Fruit fly (Drosophila melanogaster) whole organism, embryonic: Measurements from ENCODE around the gene hiro.

Experiments used
- Antp ChIP-seq: fragments of 200-800 bp; sonication (Bioruptor generic); optimal IDR thresholded peaks from 3 replicates; lab custom pipeline; 2016; ENCODE audit warnings: missing biosample characterization, missing genetic modification characterization
- Bgb ChIP-seq: fragments of 200-800 bp; sonication (Bioruptor generic); IDR thresholded peaks from 2 replicates; pipeline ENCODE4 v1.3.6; 2022; ENCODE audit warnings: missing biosample characterization, missing genetic modification characterization; ENCODE audit not compliant: partially characterized antibody
- CG10147 ChIP-seq: fragments of 200-800 bp; sonication (Bioruptor generic); optimal IDR thresholded peaks from 2 replicates; lab custom pipeline; 2019; ENCODE audit warnings: missing biosample characterization, mild to moderate bottlenecking, missing genetic modification characterization, moderate library complexity
- CG10267 ChIP-seq: fragments of 200-800 bp; sonication (Bioruptor generic); optimal IDR thresholded peaks from 2 replicates; lab custom pipeline; 2018; ENCODE audit warnings: missing biosample characterization, mild to moderate bottlenecking, missing genetic modification characterization, moderate library complexity
- CG10274 ChIP-seq: fragments of 200-800 bp; sonication (Bioruptor generic); optimal IDR thresholded peaks from 3 replicates; lab custom pipeline; 2017; ENCODE audit warnings: missing biosample characterization, mild to moderate bottlenecking, missing genetic modification characterization
- CG10979 ChIP-seq: fragments of 200-800 bp; sonication (Bioruptor generic); optimal IDR thresholded peaks from 2 replicates; lab custom pipeline; 2018; ENCODE audit warnings: missing biosample characterization, mild to moderate bottlenecking, missing genetic modification characterization, moderate library complexity
- CG11398 ChIP-seq: fragments of 200-800 bp; sonication (Bioruptor generic); optimal IDR thresholded peaks from 2 replicates; lab custom pipeline; 2016; ENCODE audit warnings: missing biosample characterization, missing genetic modification characterization
- CG12391 ChIP-seq: fragments of 200-800 bp; sonication (Bioruptor generic); optimal IDR thresholded peaks from 3 replicates; lab custom pipeline; 2018; ENCODE audit warnings: missing biosample characterization, mild to moderate bottlenecking, missing genetic modification characterization, moderate library complexity
- CG12769 ChIP-seq: fragments of 200-800 bp; sonication (Bioruptor generic); optimal IDR thresholded peaks from 2 replicates; lab custom pipeline; 2019; ENCODE audit warnings: missing biosample characterization, mild to moderate bottlenecking, missing genetic modification characterization, moderate library complexity
- CG15011 ChIP-seq: fragments of 200-800 bp; sonication (Bioruptor generic); optimal IDR thresholded peaks from 3 replicates; lab custom pipeline; 2018; ENCODE audit warnings: missing biosample characterization, mild to moderate bottlenecking, missing genetic modification characterization
- CG17612 ChIP-seq: fragments of 200-800 bp; sonication (Bioruptor generic); IDR thresholded peaks from 2 replicates; pipeline ENCODE4 v1.3.6; 2022; ENCODE audit warnings: missing biosample characterization, missing genetic modification characterization
- CG2889 ChIP-seq: fragments of 200-800 bp; sonication (Bioruptor generic); IDR thresholded peaks from 3 replicates; pipeline ENCODE4 v1.3.6; 2022; ENCODE audit warnings: missing biosample characterization, missing genetic modification characterization
- CG31365 ChIP-seq: fragments of 200-800 bp; sonication (Bioruptor generic); optimal IDR thresholded peaks from 2 replicates; lab custom pipeline; 2018; ENCODE audit warnings: missing biosample characterization, mild to moderate bottlenecking, missing genetic modification characterization
- CG31388 ChIP-seq: fragments of 200-800 bp; sonication (Bioruptor generic); optimal IDR thresholded peaks from 2 replicates; lab custom pipeline; 2016; ENCODE audit warnings: missing biosample characterization, missing genetic modification characterization
- CG31441 ChIP-seq: fragments of 200-800 bp; sonication (Bioruptor generic); IDR thresholded peaks from 2 replicates; pipeline ENCODE4 v1.3.6; 2022; ENCODE audit warnings: missing biosample characterization, missing genetic modification characterization
- CG42726 ChIP-seq: fragments of 200-800 bp; sonication (Bioruptor generic); IDR thresholded peaks from 2 replicates; pipeline ENCODE4 v1.3.6; 2022; ENCODE audit warnings: missing biosample characterization, missing genetic modification characterization; ENCODE audit not compliant: partially characterized antibody
- CG6254 ChIP-seq: fragments of 200-800 bp; sonication (Bioruptor generic); optimal IDR thresholded peaks from 3 replicates; lab custom pipeline; 2017; ENCODE audit warnings: mild to moderate bottlenecking, missing biosample characterization, missing genetic modification reagents, missing genetic modification characterization
- CG8388 ChIP-seq: fragments of 200-800 bp; sonication (Bioruptor generic); optimal IDR thresholded peaks from 2 replicates; lab custom pipeline; 2019; ENCODE audit warnings: missing biosample characterization, mild to moderate bottlenecking, missing genetic modification characterization, moderate library complexity
- Gug ChIP-seq: fragments of 200-800 bp; sonication (Bioruptor generic); IDR thresholded peaks from 4 replicates; pipeline ENCODE4 v1.3.6; 2022; ENCODE audit warnings: missing biosample characterization, missing genetic modification characterization
- Hmr ChIP-seq: fragments of 200-800 bp; sonication (Bioruptor generic); optimal IDR thresholded peaks from 3 replicates; lab custom pipeline; 2017; ENCODE audit warnings: mild to moderate bottlenecking, missing biosample characterization, missing genetic modification reagents, missing genetic modification characterization
- MESR4 ChIP-seq: fragments of 200-800 bp; sonication (Bioruptor generic); optimal IDR thresholded peaks from 2 replicates; lab custom pipeline; 2018; ENCODE audit warnings: missing biosample characterization, mild to moderate bottlenecking, missing genetic modification characterization, moderate library complexity
- NC2β ChIP-seq: fragments of 200-800 bp; sonication (Bioruptor generic); optimal IDR thresholded peaks from 2 replicates; lab custom pipeline; 2016; ENCODE audit warnings: missing biosample characterization, missing genetic modification characterization
- Nf-YC ChIP-seq: fragments of 200-800 bp; optimal IDR thresholded peaks from 3 replicates; lab custom pipeline; 2019; ENCODE audit warnings: missing biosample characterization, mild to moderate bottlenecking, missing genetic modification characterization, moderate library complexity
- Sin3A ChIP-seq: fragments of >200 bp; optimal IDR thresholded peaks from 2 replicates; lab custom pipeline; 2018
- Ssrp ChIP-seq: fragments of 200-800 bp; sonication (Bioruptor generic); optimal IDR thresholded peaks from 2 replicates; lab custom pipeline; 2018; ENCODE audit warnings: missing biosample characterization, mild to moderate bottlenecking, missing genetic modification characterization, moderate library complexity
- TFAM ChIP-seq: fragments of 200-800 bp; sonication (Bioruptor generic); optimal IDR thresholded peaks from 2 replicates; lab custom pipeline; 2017; ENCODE audit warnings: missing biosample characterization, missing genetic modification characterization, inconsistent platforms
- YL-1 ChIP-seq: fragments of 200-800 bp; sonication (Bioruptor generic); optimal IDR thresholded peaks from 3 replicates; lab custom pipeline; 2017; ENCODE audit warnings: missing biosample characterization, mild to moderate bottlenecking, missing genetic modification characterization
- al ChIP-seq: fragments of 200-800 bp; sonication (Bioruptor generic); IDR thresholded peaks from 2 replicates; pipeline ENCODE4 v1.3.6; 2022; ENCODE audit warnings: missing biosample characterization, missing genetic modification characterization
- amos ChIP-seq: fragments of 200-800 bp; sonication (Bioruptor generic); IDR thresholded peaks from 2 replicates; pipeline ENCODE4 v1.3.6; 2022; ENCODE audit warnings: missing biosample characterization, missing genetic modification characterization; ENCODE audit not compliant: partially characterized antibody
- dan ChIP-seq: fragments of 200-800 bp; sonication (Bioruptor generic); IDR thresholded peaks from 2 replicates; pipeline ENCODE4 v1.3.6; 2022; ENCODE audit warnings: missing biosample characterization, missing genetic modification characterization
- en ChIP-seq: fragments of 200-800 bp; sonication (Bioruptor generic); optimal IDR thresholded peaks from 2 replicates; lab custom pipeline; 2016; ENCODE audit warnings: missing biosample characterization, missing genetic modification characterization
- jing ChIP-seq: fragments of 200-800 bp; sonication (Bioruptor generic); optimal IDR thresholded peaks from 2 replicates; lab custom pipeline; 2018; ENCODE audit warnings: missing biosample characterization, mild to moderate bottlenecking, missing genetic modification characterization
- ken ChIP-seq: fragments of 200-800 bp; sonication (Bioruptor generic); IDR thresholded peaks from 3 replicates; pipeline ENCODE4 v1.3.6; 2022; ENCODE audit warnings: missing biosample characterization, missing genetic modification characterization
- klu ChIP-seq: fragments of 200-800 bp; sonication (Bioruptor generic); IDR thresholded peaks from 2 replicates; pipeline ENCODE4 v1.3.6; 2022; ENCODE audit warnings: missing biosample characterization, missing genetic modification characterization
- nau ChIP-seq: fragments of 200-800 bp; sonication (Bioruptor generic); optimal IDR thresholded peaks from 3 replicates; lab custom pipeline; 2017; ENCODE audit warnings: missing biosample characterization, mild to moderate bottlenecking, missing genetic modification characterization, missing genetic modification reagents
- odd ChIP-seq: fragments of 200-800 bp; sonication (Bioruptor generic); optimal IDR thresholded peaks from 2 replicates; lab custom pipeline; 2017; ENCODE audit warnings: missing biosample characterization, mild to moderate bottlenecking, missing genetic modification characterization
- pita ChIP-seq: fragments of 200-800 bp; sonication (Bioruptor generic); optimal IDR thresholded peaks from 2 replicates; lab custom pipeline; 2017; ENCODE audit warnings: missing biosample characterization, mild to moderate bottlenecking, missing genetic modification characterization
- prd ChIP-seq, 3 experiments: fragments of >200 bp in 2 of 3; fragments of 200-800 bp in 1 of 3; sonication (Bioruptor generic) in 1 of 3; optimal IDR thresholded peaks in 2 of 3; IDR thresholded peaks in 1 of 3; 2 replicates in 2 of 3; 3 replicates in 1 of 3; pipeline versions ENCODE4 v1.3.6 to Lab custom; 2017 to 2022; ENCODE audit warnings: missing biosample characterization in 1 of 3, missing genetic modification characterization in 1 of 3
- repo ChIP-seq: fragments of 200-800 bp; sonication (Bioruptor generic); optimal IDR thresholded peaks from 2 replicates; lab custom pipeline; 2016; ENCODE audit warnings: missing biosample characterization, missing genetic modification characterization
- schlank ChIP-seq: fragments of 200-800 bp; sonication (Bioruptor generic); optimal IDR thresholded peaks from 2 replicates; lab custom pipeline; 2018; ENCODE audit warnings: missing biosample characterization, mild to moderate bottlenecking, missing genetic modification characterization
- shn ChIP-seq: fragments of 200-800 bp; sonication (Bioruptor generic); optimal IDR thresholded peaks from 3 replicates; lab custom pipeline; 2016; ENCODE audit warnings: missing biosample characterization, missing genetic modification characterization
- sima ChIP-seq: fragments of 200-800 bp; sonication (Bioruptor generic); optimal IDR thresholded peaks from 2 replicates; lab custom pipeline; 2016; ENCODE audit warnings: missing biosample characterization, missing genetic modification characterization
- slbo ChIP-seq: fragments of 200-800 bp; sonication (Bioruptor generic); IDR thresholded peaks from 2 replicates; pipeline ENCODE4 v1.3.6; 2022; ENCODE audit warnings: missing biosample characterization, missing genetic modification characterization
- tap ChIP-seq: fragments of 200-800 bp; optimal IDR thresholded peaks from 3 replicates; lab custom pipeline; 2019; ENCODE audit warnings: missing biosample characterization, mild to moderate bottlenecking, missing genetic modification characterization, moderate library complexity
- tgo ChIP-seq: fragments of 200-800 bp; sonication (Bioruptor generic); IDR thresholded peaks from 3 replicates; pipeline ENCODE4 v1.3.6; 2022; ENCODE audit warnings: missing biosample characterization, missing genetic modification characterization
- tna ChIP-seq: fragments of 200-800 bp; sonication (Bioruptor generic); IDR thresholded peaks from 2 replicates; pipeline ENCODE4 v1.3.6; 2022; ENCODE audit warnings: missing biosample characterization, missing genetic modification characterization; ENCODE audit not compliant: partially characterized antibody
- trem ChIP-seq: fragments of 200-800 bp; optimal IDR thresholded peaks from 3 replicates; lab custom pipeline; 2019; ENCODE audit warnings: missing biosample characterization, mild to moderate bottlenecking, missing genetic modification characterization, moderate library complexity
- unpg ChIP-seq: fragments of 200-800 bp; sonication (Bioruptor generic); optimal IDR thresholded peaks from 3 replicates; lab custom pipeline; 2018; ENCODE audit warnings: missing biosample characterization, mild to moderate bottlenecking, missing genetic modification characterization, moderate library complexity
- vfl ChIP-seq: fragments of 200-800 bp; sonication (Bioruptor generic); optimal IDR thresholded peaks from 2 replicates; lab custom pipeline; 2016; ENCODE audit warnings: missing biosample characterization, missing genetic modification characterization

hiro gene

DNA sequence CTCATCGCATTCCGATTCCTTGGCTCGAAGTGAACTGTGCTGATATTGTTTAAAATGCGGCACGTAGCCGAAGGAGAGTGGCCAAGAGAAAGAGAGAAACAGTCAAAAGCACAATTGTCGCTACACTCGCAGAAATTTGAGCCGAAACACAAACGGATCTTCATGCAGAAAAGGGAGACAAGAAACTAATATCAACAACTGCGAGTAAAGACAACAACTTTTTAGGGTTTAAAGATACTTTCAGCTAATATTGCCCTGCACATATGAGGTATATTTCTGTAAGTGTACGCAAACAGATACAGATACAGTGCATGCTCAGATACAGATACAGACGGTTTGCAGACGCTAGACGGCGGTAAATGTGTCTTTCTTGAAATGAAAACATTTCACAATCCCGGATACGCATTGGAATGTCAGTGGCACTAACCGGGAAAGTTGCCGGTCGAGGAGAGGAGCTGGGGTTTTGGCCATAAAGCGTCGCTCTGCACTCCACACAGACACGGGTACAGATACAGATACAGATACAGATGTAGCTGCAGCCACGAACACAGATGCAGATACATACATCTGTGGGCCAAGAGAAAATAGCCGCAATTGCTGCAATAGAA, 43.5 kb downstream of the hiro start (continued):
- peak; percentile 58 for TF ChIP-seq CG31388
- TF ChIP-seq TFAM (GFP tag; lab: Kevin White, UChicago) = peak; percentile 60
- no peak for TF ChIP-seq pita (GFP tag; lab: Kevin White, UChicago)
- TF ChIP-seq klu (GFP tag; lab: Robert Waterston, UW) = peak; percentile 55
- peak; percentile 89 for TF ChIP-seq CG12769 (tag; lab: Kevin White, UChicago)
- peak; percentile 62 for TF ChIP-seq al (GFP tag; lab: Robert Waterston, UW)
- TF ChIP-seq CG10979 = peak; percentile 89
- peak; percentile 89 for TF ChIP-seq CG31441 (GFP tag; lab: Robert Waterston, UW)
- peak; percentile 86 for TF ChIP-seq en (GFP tag; lab: Kevin White, UChicago)
- peak; percentile 42 for TF ChIP-seq MESR4 (GFP tag; lab: Kevin White, UChicago)
- TF ChIP-seq ken (GFP tag; lab: Robert Waterston, UW) = peak; percentile 90
- no peak for TF ChIP-seq Bgb (GFP tag; lab: Robert Waterston, UW)
- TF ChIP-seq Hmr = peak; percentile 63
- TF ChIP-seq trem (tag; lab: Kevin White, UChicago) = peak; percentile 72
- peak; percentile 89 for TF ChIP-seq unpg (GFP tag; lab: Kevin White, UChicago)
- peak; percentile 48 for TF ChIP-seq Nf-YC (tag; lab: Kevin White, UChicago)
- peak; percentile 83 for TF ChIP-seq slbo
- TF ChIP-seq Ssrp (tag; lab: Kevin White, UChicago) = peak; percentile 87
- no peak; the same call in 1 of the 2 replicates for TF ChIP-seq dan (GFP tag; lab: Robert Waterston, UW)
- peak; percentile 87 for TF ChIP-seq nau
- TF ChIP-seq CG10267 (tag; lab: Kevin White, UChicago) = peak; percentile 77
- TF ChIP-seq amos (GFP tag; lab: Robert Waterston, UW) = no peak
- peak; percentile 1 for TF ChIP-seq YL-1 (GFP tag; lab: Kevin White, UChicago)
- TF ChIP-seq schlank (tag; lab: Kevin White, UChicago) = peak; percentile 11
- peak; percentile 4 for TF ChIP-seq vfl
- TF ChIP-seq odd (GFP tag; lab: Kevin White, UChicago) = peak; percentile 75
- peak; percentile 83 for TF ChIP-seq tap (tag; lab: Kevin White, UChicago)
- TF ChIP-seq CG17612 = peak; percentile 51; the same call in 1 of the 2 replicates
- peak; percentile 85 for TF ChIP-seq CG6254
- no peak for TF ChIP-seq tna (GFP tag; lab: Robert Waterston, UW)
- TF ChIP-seq CG10147 (GFP tag; lab: Kevin White, UChicago) = peak; percentile 32
- TF ChIP-seq tgo (GFP tag; lab: Robert Waterston, UW) = peak; percentile 85
- peak; percentile 72 for TF ChIP-seq sima (GFP tag; lab: Kevin White, UChicago)
- TF ChIP-seq CG12391 (tag; lab: Kevin White, UChicago) = peak; percentile 87
- no peak for TF ChIP-seq prd (optimal IDR thresholded peaks at IDR 0.05; lab: Kevin White, UChicago)
- TF ChIP-seq prd (GFP tag; IDR thresholded peaks at IDR 0.05; lab: Robert Waterston, UW) = peak; percentile 92
- TF ChIP-seq CG42726 (GFP tag; lab: Robert Waterston, UW) = no peak
- no peak for TF ChIP-seq Sin3A (lab: Kevin White, UChicago)
- peak; percentile 87 for TF ChIP-seq jing (GFP tag; lab: Kevin White, UChicago)
- peak; percentile 85 for TF ChIP-seq Gug
- TF ChIP-seq Antp = peak; percentile 90
- TF ChIP-seq shn (GFP tag; lab: Kevin White, UChicago) = peak; percentile 87
- peak; percentile 31 for TF ChIP-seq CG15011
- TF ChIP-seq CG2889 (GFP tag; lab: Robert Waterston, UW) = peak; percentile 80
- peak; percentile 73 for TF ChIP-seq CG11398
- peak; percentile 85 for TF ChIP-seq CG8388 (GFP tag; lab: Kevin White, UChicago)
- TF ChIP-seq CG31365 (tag; lab: Kevin White, UChicago) = peak; percentile 67
- TF ChIP-seq NC2β = peak; percentile 84
- TF ChIP-seq repo (GFP tag; lab: Kevin White, UChicago) = peak; percentile 88
- TF ChIP-seq CG10274 (GFP tag; lab: Kevin White, UChicago) = peak; percentile 58
